Worm (Caenorhabditis elegans): Measurements from ENCODE around the gene pfk-1.2.
A peak's percentile ranks its signal among the peaks of the same experiment; 100 is the strongest.

ce11 chrV:9544176-9544632 lies 12.6 kb downstream of the pfk-1.2 start, which contains the start of gene mdf-1:
- TF ChIP-seq egl-27 (tag; optimal IDR thresholded peaks at IDR 0.05) (no peak), skn-1 (tag; optimal IDR thresholded peaks at IDR 0.05) (peak; percentile 67), ama-1 (optimal IDR thresholded peaks at IDR 0.05) (peak; percentile 29), Y116A8C.19 (tag; optimal IDR thresholded peaks at IDR 0.05; ENCODE audit: borderline replicate concordance) (no peak), dpl-1 (GFP tag; optimal IDR thresholded peaks at IDR 0.05) (peak; percentile 85 to 93 (median 89)), unc-62 (GFP tag; optimal IDR thresholded peaks at IDR 0.05) (no peak), nhr-76 (tag; optimal IDR thresholded peaks at IDR 0.05) (no peak), hpl-2 (GFP tag; optimal IDR thresholded peaks at IDR 0.05) (no peak), ztf-11 (tag; optimal IDR thresholded peaks at IDR 0.05) (no peak), jun-1 (tag; optimal IDR thresholded peaks at IDR 0.05) (no peak), mep-1 (tag; optimal IDR thresholded peaks at IDR 0.05) (peak; percentile 26), nhr-20 (tag; optimal IDR thresholded peaks at IDR 0.05) (peak; percentile 75), ces-1 (GFP tag; optimal IDR thresholded peaks at IDR 0.05) (no peak), nhr-47 (tag; optimal IDR thresholded peaks at IDR 0.05) (peak; percentile 75)
